Worm (Caenorhabditis elegans): Measurements from ENCODE around the gene pycr-4.

- no peak for TF ChIP-seq ets-7 (tag; optimal IDR thresholded peaks at IDR 0.05)
- TF ChIP-seq ama-1 (optimal IDR thresholded peaks at IDR 0.05), result no peak
- no peak for TF ChIP-seq aly-1 (tag; optimal IDR thresholded peaks at IDR 0.05)
- no peak for TF ChIP-seq hmg-4 (GFP tag; optimal IDR thresholded peaks at IDR 0.05)
- no peak for TF ChIP-seq F13C5.2 (tag; optimal IDR thresholded peaks at IDR 0.05)
- no peak for TF ChIP-seq hnd-1 (tag; optimal IDR thresholded peaks at IDR 0.05)
- no peak for TF ChIP-seq ceh-13 (GFP tag; optimal IDR thresholded peaks at IDR 0.05)
- no peak for TF ChIP-seq sea-1 (GFP tag; conservative IDR thresholded peaks at IDR 0.05)
- no peak for TF ChIP-seq B0310.2 (tag; optimal IDR thresholded peaks at IDR 0.05)
These were observed 31.8 kb upstream of the pycr-4 start for ce11 chrIV:7508850-7509249.

All from whole organism, early embryonic.